Fruit fly (Drosophila melanogaster): ENCODE measurements around the gene Ogg1.
A peak's percentile ranks its signal among the peaks of the same experiment; 100 is the strongest.

The Ogg1 gene

dm6 chrX:8709234-8709843, 19.2 kb downstream of the Ogg1 start, which contains the start of gene Hexo2 (continued):
- TF ChIP-seq dmrt11E (tag; optimal IDR thresholded peaks at IDR 0.05) (peak; percentile 83), CG4282 (GFP tag; optimal IDR thresholded peaks at IDR 0.05) (peak; percentile 65), ara (GFP tag; IDR thresholded peaks at IDR 0.05) (peak; percentile 96), oc (tag; optimal IDR thresholded peaks at IDR 0.05) (peak; percentile 96), gfzf (GFP tag; optimal IDR thresholded peaks at IDR 0.05) (peak; percentile 5), Ssrp (tag; optimal IDR thresholded peaks at IDR 0.05) (peak; percentile 90), CG12942 (GFP tag; optimal IDR thresholded peaks at IDR 0.05) (peak; percentile 94), sima (GFP tag; optimal IDR thresholded peaks at IDR 0.05) (peak; percentile 70), CG6254 (GFP tag; optimal IDR thresholded peaks at IDR 0.05) (peak; percentile 88), nerfin-2 (GFP tag; IDR thresholded peaks at IDR 0.05; ENCODE audit: partially characterized antibody) (no peak), CG9797 (GFP tag; optimal IDR thresholded peaks at IDR 0.05) (peak; percentile 8), ab (GFP tag; optimal IDR thresholded peaks at IDR 0.05) (peak; percentile 88), C15 (GFP tag; IDR thresholded peaks at IDR 0.05) (peak; percentile 50; the same call in 1 of the 3 replicates), zen (tag; optimal IDR thresholded peaks at IDR 0.05) (peak; percentile 83), schlank (tag; optimal IDR thresholded peaks at IDR 0.05) (peak; percentile 53), zfh1 (GFP tag; IDR thresholded peaks at IDR 0.05) (peak; percentile 98), CG7928 (GFP tag; optimal IDR thresholded peaks at IDR 0.05) (peak; percentile 3), slp2 (GFP tag; optimal IDR thresholded peaks at IDR 0.05) (peak; percentile 94), CG34224 (GFP tag; IDR thresholded peaks at IDR 0.05; ENCODE audit: partially characterized antibody) (no peak), CG5245 (GFP tag; optimal IDR thresholded peaks at IDR 0.05) (peak; percentile 97), CG6175 (GFP tag; IDR thresholded peaks at IDR 0.05) (peak; percentile 81), psq (GFP tag; optimal IDR thresholded peaks at IDR 0.05) (peak; percentile 77), HLH3B (GFP tag; IDR thresholded peaks at IDR 0.05) (peak; percentile 97), Doc3 (GFP tag; IDR thresholded peaks at IDR 0.05; ENCODE audit: partially characterized antibody) (no peak), crc (GFP tag; optimal IDR thresholded peaks at IDR 0.05) (peak; percentile 85), Atf3 (GFP tag; optimal IDR thresholded peaks at IDR 0.05) (peak; percentile 95), dysf (GFP tag; IDR thresholded peaks at IDR 0.05) (peak; percentile 95), E2f1 (GFP tag; IDR thresholded peaks at IDR 0.05) (peak; percentile 93), CG16863 (GFP tag; optimal IDR thresholded peaks at IDR 0.05) (peak; percentile 96), CG17186 (GFP tag; optimal IDR thresholded peaks at IDR 0.05) (peak; percentile 83), CG8089 (GFP tag; optimal IDR thresholded peaks at IDR 0.05) (peak; percentile 93), CG12391 (tag; optimal IDR thresholded peaks at IDR 0.05) (peak; percentile 90), Hmx (GFP tag; optimal IDR thresholded peaks at IDR 0.05) (peak; percentile 52), br (optimal IDR thresholded peaks at IDR 0.05) (no peak), CG15696 (tag; optimal IDR thresholded peaks at IDR 0.05) (peak; percentile 76), HmgD (GFP tag; optimal IDR thresholded peaks at IDR 0.05) (peak; percentile 85), fu2 (GFP tag; optimal IDR thresholded peaks at IDR 0.05) (peak; percentile 79), CG4854 (GFP tag; optimal IDR thresholded peaks at IDR 0.05) (peak; percentile 86), gcm2 (GFP tag; optimal IDR thresholded peaks at IDR 0.05) (peak; percentile 82), fd96Cb (tag; optimal IDR thresholded peaks at IDR 0.05) (peak; percentile 95), CG4328 (GFP tag; optimal IDR thresholded peaks at IDR 0.05) (peak; percentile 63), sna (GFP tag; IDR thresholded peaks at IDR 0.05; ENCODE audit: partially characterized antibody) (no peak), CG7357 (GFP tag; IDR thresholded peaks at IDR 0.05) (peak; percentile 84; the same call in 2 of the 3 replicates), CG31224 (GFP tag; IDR thresholded peaks at IDR 0.05) (peak; percentile 72), CG6765 (GFP tag; optimal IDR thresholded peaks at IDR 0.05) (peak; percentile 53), sqz (GFP tag; optimal IDR thresholded peaks at IDR 0.05) (peak; percentile 76), unc-4 (GFP tag; IDR thresholded peaks at IDR 0.05; ENCODE audit: partially characterized antibody) (no peak), ERR (GFP tag; optimal IDR thresholded peaks at IDR 0.05) (peak; percentile 87), H15 (GFP tag; IDR thresholded peaks at IDR 0.05) (peak; percentile 97), CG14860 (GFP tag; IDR thresholded peaks at IDR 0.05; ENCODE audit: partially characterized antibody) (no peak)
